Worm (Caenorhabditis elegans) whole organism, L4 larva: ENCODE results near the gene C01G10.7.

Experiments used
- daf-12 ChIP-seq: fragments of 150-350 bp; optimal IDR thresholded peaks from 2 replicates; lab custom pipeline; 2014; ENCODE audit warnings: missing biosample characterization, missing genetic modification reagents, missing genetic modification characterization
- dpl-1 ChIP-seq: fragments of 150-350 bp; optimal IDR thresholded peaks from 2 replicates; lab custom pipeline; 2014; ENCODE audit warnings: missing biosample characterization, missing genetic modification reagents, missing genetic modification characterization
- hlh-11 ChIP-seq: fragments of 200-800 bp; sonication (Bioruptor generic); optimal IDR thresholded peaks from 2 replicates; lab custom pipeline; 2018; ENCODE audit warnings: mild to moderate bottlenecking, missing genetic modification characterization, missing compliant biosample characterization
- lin-1 ChIP-seq: fragments of 200-800 bp; sonication (Bioruptor generic); IDR thresholded peaks from 2 replicates; pipeline ENCODE4 v1.3.6; 2022; ENCODE audit warnings: missing genetic modification reagents, missing genetic modification characterization, missing compliant biosample characterization
- lin-29 ChIP-seq: fragments of 200-800 bp; sonication (Bioruptor generic); IDR thresholded peaks from 2 replicates; pipeline ENCODE4 v1.3.6; 2022; ENCODE audit warnings: missing genetic modification reagents, missing genetic modification characterization, missing compliant biosample characterization
- lin-39 ChIP-seq: fragments of 150-350 bp; optimal IDR thresholded peaks from 2 replicates; lab custom pipeline; 2014; ENCODE audit warnings: missing biosample characterization, missing genetic modification reagents, missing genetic modification characterization
- nhr-11 ChIP-seq: fragments of 150-350 bp; optimal IDR thresholded peaks from 2 replicates; lab custom pipeline; 2014; ENCODE audit warnings: missing biosample characterization, missing genetic modification characterization
- nhr-77 ChIP-seq: fragments of 150-350 bp; optimal IDR thresholded peaks from 2 replicates; lab custom pipeline; 2014; ENCODE audit warnings: missing biosample characterization, missing genetic modification characterization
- pha-4 ChIP-seq, 2 experiments: fragments of 150-350 bp in 1 of 2; fragments of 200-800 bp in 1 of 2; sonication (Bioruptor generic) in 1 of 2; IDR thresholded peaks in 1 of 2; optimal IDR thresholded peaks in 1 of 2; 2 replicates each; pipeline versions ENCODE4 v1.3.6 to Lab custom; 2014 to 2022; ENCODE audit warnings: missing genetic modification characterization in 2 of 2, missing genetic modification reagents in 2 of 2, missing biosample characterization in 1 of 2, missing compliant biosample characterization in 1 of 2
- snpc-4 ChIP-seq: fragments of 150-350 bp; optimal IDR thresholded peaks from 2 replicates; lab custom pipeline; 2014; ENCODE audit warnings: missing biosample characterization, missing genetic modification characterization
- spr-3 ChIP-seq: fragments of 200-800 bp; sonication (Bioruptor generic); optimal IDR thresholded peaks from 2 replicates; lab custom pipeline; 2018; ENCODE audit warnings: mild to moderate bottlenecking, missing genetic modification characterization, missing compliant biosample characterization
- unc-130 ChIP-seq: sonication (generic microtip); optimal IDR thresholded peaks from 2 replicates; lab custom pipeline; 2016; ENCODE audit warnings: missing genetic modification reagents, missing genetic modification characterization, missing compliant biosample characterization

ce11 chrV:15051720-15052119, 33.8 kb upstream of the C01G10.7 start:
- no peak for TF ChIP-seq pha-4 (GFP tag; IDR thresholded peaks at IDR 0.05; lab: Robert Waterston, UW)
- TF ChIP-seq pha-4 (tag; optimal IDR thresholded peaks at IDR 0.05; lab: Kevin White, UChicago), result no peak
- TF ChIP-seq daf-12 (tag; lab: Kevin White, UChicago), result no peak
- no peak for TF ChIP-seq lin-39 (tag; lab: Kevin White, UChicago)
- no peak for TF ChIP-seq lin-1 (GFP tag; lab: Robert Waterston, UW)
- TF ChIP-seq dpl-1 (GFP tag; lab: Kevin White, UChicago), result no peak
- TF ChIP-seq unc-130 (GFP tag; lab: Kevin White, UChicago), result no peak
- no peak for TF ChIP-seq nhr-77
- no peak for TF ChIP-seq lin-29 (GFP tag; lab: Robert Waterston, UW)
- no peak for TF ChIP-seq nhr-11
- TF ChIP-seq snpc-4 (tag; lab: Kevin White, UChicago), result no peak
- no peak for TF ChIP-seq hlh-11 (tag; lab: Kevin White, UChicago)
- TF ChIP-seq spr-3 (GFP tag; lab: Kevin White, UChicago), result no peak
